Worm (Caenorhabditis elegans) whole organism, early embryonic: ENCODE results near the gene esyt-2.

Source experiments
- B0310.2 ChIP-seq: sonication (generic microtip); optimal IDR thresholded peaks from 2 replicates; lab custom pipeline; 2016; ENCODE audit warnings: mild to moderate bottlenecking, missing genetic modification characterization, missing compliant biosample characterization
- F13C5.2 ChIP-seq: sonication (generic microtip); optimal IDR thresholded peaks from 2 replicates; lab custom pipeline; 2017; ENCODE audit warnings: mild to moderate bottlenecking, missing genetic modification characterization, inconsistent platforms, missing compliant biosample characterization
- aly-1 ChIP-seq: sonication (generic microtip); optimal IDR thresholded peaks from 2 replicates; lab custom pipeline; 2016; ENCODE audit warnings: missing genetic modification characterization, missing compliant biosample characterization
- ama-1 ChIP-seq: fragments of 150-350 bp; optimal IDR thresholded peaks from 2 replicates; lab custom pipeline; 2014
- ets-7 ChIP-seq: sonication (generic microtip); optimal IDR thresholded peaks from 2 replicates; lab custom pipeline; 2016; ENCODE audit warnings: missing genotype, missing genetic modification characterization, missing compliant biosample characterization
- flt-1 ChIP-seq: fragments of 200-800 bp; sonication (Bioruptor generic); IDR thresholded peaks from 2 replicates; pipeline ENCODE4 v1.3.6; 2022; ENCODE audit warnings: missing genetic modification characterization, missing compliant biosample characterization
- hmbx-1 ChIP-seq: sonication (generic microtip); optimal IDR thresholded peaks from 2 replicates; lab custom pipeline; 2016; ENCODE audit warnings: mild to moderate bottlenecking, missing genetic modification characterization, missing compliant biosample characterization
- scrt-1 ChIP-seq: fragments of 200-800 bp; sonication (Bioruptor generic); IDR thresholded peaks from 2 replicates; pipeline ENCODE4 v1.3.6; 2022; ENCODE audit warnings: missing genetic modification characterization, missing compliant biosample characterization
- tra-4 ChIP-seq: sonication (generic microtip); optimal IDR thresholded peaks from 2 replicates; lab custom pipeline; 2017; ENCODE audit warnings: missing genetic modification characterization, missing compliant biosample characterization

- TF ChIP-seq ama-1 (lab: Kevin White, UChicago) (no peak), tra-4 (tag; lab: Kevin White, UChicago) (no peak), scrt-1 (no peak), ets-7 (tag; lab: Kevin White, UChicago) (no peak), F13C5.2 (tag; lab: Kevin White, UChicago) (no peak), hmbx-1 (tag; lab: Kevin White, UChicago) (no peak), flt-1 (no peak), B0310.2 (tag; lab: Kevin White, UChicago) (no peak), aly-1 (tag; lab: Kevin White, UChicago) (no peak)
These were observed 9.4 kb downstream of the esyt-2 start for ce11 chrIII:6221403-6221802.
